Worm (Caenorhabditis elegans): Measurements from ENCODE around the gene nhr-127.

DNA sequence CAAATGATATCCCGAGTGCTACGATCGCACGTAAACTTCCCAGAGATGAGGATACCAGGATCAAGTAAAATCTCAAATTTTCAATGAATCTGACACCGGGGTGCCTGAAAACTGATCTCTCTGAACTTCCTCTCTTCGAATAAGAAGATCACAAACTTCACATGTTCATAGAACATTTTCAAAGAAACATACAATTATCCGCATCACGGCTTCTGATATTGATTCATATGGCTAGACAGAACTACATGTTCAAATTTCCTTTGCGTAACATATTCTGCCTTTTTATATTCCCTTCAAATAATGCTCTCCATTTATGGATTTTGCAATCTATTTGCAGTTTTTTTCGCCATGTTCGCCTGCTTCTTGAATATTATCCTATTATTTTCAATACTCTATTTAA is 37.3 kb downstream of the nhr-127 start, which contains the start of gene srbc-83:
- TF ChIP-seq B0310.2 (tag; optimal IDR thresholded peaks at IDR 0.05) (no peak), ets-7 (tag; optimal IDR thresholded peaks at IDR 0.05) (no peak), flt-1 (GFP tag; IDR thresholded peaks at IDR 0.05) (no peak), hnd-1 (tag; optimal IDR thresholded peaks at IDR 0.05) (no peak), hmg-4 (GFP tag; optimal IDR thresholded peaks at IDR 0.05) (no peak), ama-1 (optimal IDR thresholded peaks at IDR 0.05) (no peak)
